Worm (Caenorhabditis elegans): ENCODE results near the gene H05C05.1.

DNA sequence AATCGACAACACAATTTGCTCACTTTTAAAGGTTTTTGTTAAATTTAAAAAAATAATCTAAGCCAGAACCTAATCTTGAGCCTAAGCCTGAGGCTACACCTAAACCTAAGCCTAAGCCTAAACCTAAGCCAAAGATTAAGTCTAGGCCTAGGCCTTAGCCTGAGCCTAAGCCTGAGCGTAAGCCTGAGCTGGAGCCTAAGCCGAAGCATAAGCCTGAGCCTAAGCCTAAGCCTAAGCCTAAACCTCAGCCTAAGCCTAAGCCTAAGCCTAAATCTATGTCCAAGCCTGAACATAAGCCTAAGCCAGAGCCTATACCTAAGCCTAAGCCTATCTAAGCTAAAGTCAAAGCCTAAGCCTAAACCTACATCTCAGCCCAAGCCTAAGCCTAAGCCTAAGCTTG lies 9.1 kb upstream of the H05C05.1 start:
- no peak for TF ChIP-seq ceh-48 (tag; optimal IDR thresholded peaks at IDR 0.05)
- no peak for TF ChIP-seq tbx-7 (tag; optimal IDR thresholded peaks at IDR 0.05)
- no peak for TF ChIP-seq T23F11.4 (GFP tag; optimal IDR thresholded peaks at IDR 0.05)
- no peak for TF ChIP-seq hlh-8 (tag; optimal IDR thresholded peaks at IDR 0.05)
- TF ChIP-seq elt-2 (tag; optimal IDR thresholded peaks at IDR 0.05): no peak
- no peak for TF ChIP-seq pha-4 (tag; optimal IDR thresholded peaks at IDR 0.05)
- TF ChIP-seq lin-11 (tag; optimal IDR thresholded peaks at IDR 0.05): no peak
